Fruit fly (Drosophila melanogaster) whole organism, embryonic: ENCODE measurements around the gene boil.

Experiments
- Aef1 ChIP-seq: fragments of 200-800 bp; sonication (Bioruptor generic); IDR thresholded peaks from 3 replicates; pipeline ENCODE4 v1.3.6; 2022; ENCODE audit warnings: missing biosample characterization, missing genetic modification characterization
- Blimp-1 ChIP-seq: fragments of 200-800 bp; sonication (Bioruptor generic); optimal IDR thresholded peaks from 3 replicates; lab custom pipeline; 2018; ENCODE audit warnings: missing biosample characterization, missing genetic modification characterization, mild to moderate bottlenecking, moderate library complexity, missing genetic modification reagents
- CG1024 ChIP-seq: fragments of 200-800 bp; sonication (Bioruptor generic); IDR thresholded peaks from 2 replicates; pipeline ENCODE4 v1.3.6; 2022; ENCODE audit warnings: missing biosample characterization, missing genetic modification characterization
- CG10267 ChIP-seq: fragments of 200-800 bp; sonication (Bioruptor generic); optimal IDR thresholded peaks from 2 replicates; lab custom pipeline; 2018; ENCODE audit warnings: missing biosample characterization, mild to moderate bottlenecking, missing genetic modification characterization, moderate library complexity
- CG12391 ChIP-seq: fragments of 200-800 bp; sonication (Bioruptor generic); optimal IDR thresholded peaks from 3 replicates; lab custom pipeline; 2018; ENCODE audit warnings: missing biosample characterization, mild to moderate bottlenecking, missing genetic modification characterization, moderate library complexity
- CG13296 ChIP-seq: fragments of 200-800 bp; sonication (Bioruptor generic); optimal IDR thresholded peaks from 3 replicates; lab custom pipeline; 2018; ENCODE audit warnings: missing biosample characterization, mild to moderate bottlenecking, missing genetic modification characterization
- CG14965 ChIP-seq: fragments of 200-800 bp; sonication (Bioruptor generic); optimal IDR thresholded peaks from 2 replicates; lab custom pipeline; 2016; ENCODE audit warnings: missing biosample characterization, missing genetic modification characterization, borderline replicate concordance
- CG15696 ChIP-seq: fragments of 200-800 bp; sonication (Bioruptor generic); optimal IDR thresholded peaks from 2 replicates; lab custom pipeline; 2019; ENCODE audit warnings: missing biosample characterization, mild to moderate bottlenecking, missing genetic modification characterization, moderate library complexity
- CG16815 ChIP-seq: fragments of 200-800 bp; sonication (Bioruptor generic); optimal IDR thresholded peaks from 3 replicates; lab custom pipeline; 2017; ENCODE audit warnings: missing biosample characterization, mild to moderate bottlenecking, missing genetic modification characterization
- CG34376 ChIP-seq: fragments of 200-800 bp; sonication (Bioruptor generic); optimal IDR thresholded peaks from 2 replicates; lab custom pipeline; 2018; ENCODE audit warnings: missing biosample characterization, mild to moderate bottlenecking, missing genetic modification characterization
- CG3726 ChIP-seq: fragments of 200-800 bp; sonication (Bioruptor generic); IDR thresholded peaks from 3 replicates; pipeline ENCODE4, ENCODE4 v1.3.6; 2022; ENCODE audit warnings: missing biosample characterization, missing genetic modification characterization
- CG6689 ChIP-seq: fragments of 200-800 bp; sonication (Bioruptor generic); IDR thresholded peaks from 2 replicates; pipeline ENCODE4 v1.3.6; 2022; ENCODE audit warnings: missing biosample characterization, missing genetic modification characterization
- CG6791 ChIP-seq: fragments of 200-800 bp; sonication (Bioruptor generic); IDR thresholded peaks from 3 replicates; pipeline ENCODE4 v1.3.6; 2022; ENCODE audit warnings: missing biosample characterization, missing genetic modification characterization; ENCODE audit not compliant: partially characterized antibody
- CG7357 ChIP-seq: fragments of 200-800 bp; sonication (Bioruptor generic); IDR thresholded peaks from 3 replicates; pipeline ENCODE4 v1.3.6; 2022; ENCODE audit warnings: missing biosample characterization, missing genetic modification characterization
- CG7928 ChIP-seq: fragments of 200-800 bp; sonication (Bioruptor generic); optimal IDR thresholded peaks from 2 replicates; lab custom pipeline; 2017; ENCODE audit warnings: missing biosample characterization, mild to moderate bottlenecking, missing genetic modification characterization
- CG7963 ChIP-seq: fragments of 200-800 bp; sonication (Bioruptor generic); IDR thresholded peaks from 3 replicates; pipeline ENCODE4 v1.3.6; 2022; ENCODE audit warnings: missing biosample characterization, missing genetic modification characterization; ENCODE audit not compliant: partially characterized antibody
- CG9876 ChIP-seq: fragments of 200-800 bp; sonication (Bioruptor generic); optimal IDR thresholded peaks from 2 replicates; lab custom pipeline; 2016; ENCODE audit warnings: missing biosample characterization, missing genetic modification characterization
- Deaf1 ChIP-seq: fragments of 200-800 bp; optimal IDR thresholded peaks from 3 replicates; lab custom pipeline; 2019; ENCODE audit warnings: missing biosample characterization, mild to moderate bottlenecking, missing genetic modification characterization, moderate library complexity
- Doc2 ChIP-seq: fragments of 200-800 bp; sonication (Bioruptor generic); IDR thresholded peaks from 2 replicates; pipeline ENCODE4 v1.3.6; 2022; ENCODE audit warnings: missing biosample characterization, missing genetic modification characterization
- Ets97D ChIP-seq: fragments of 200-800 bp; sonication (Bioruptor generic); optimal IDR thresholded peaks from 3 replicates; lab custom pipeline; 2016; ENCODE audit warnings: missing biosample characterization, missing genetic modification characterization
- Hr51 ChIP-seq, 2 experiments: fragments of 200-800 bp; sonication (Bioruptor generic); optimal IDR thresholded peaks; 2 replicates in 1 of 2; 3 replicates in 1 of 2; lab custom pipeline; 2016 to 2018; ENCODE audit warnings: missing biosample characterization in 2 of 2, missing genetic modification characterization in 2 of 2, mild to moderate bottlenecking in 1 of 2, moderate library complexity in 1 of 2
- MTF-1 ChIP-seq: fragments of 200-800 bp; sonication (Bioruptor generic); optimal IDR thresholded peaks from 2 replicates; lab custom pipeline; 2018; ENCODE audit warnings: missing biosample characterization, mild to moderate bottlenecking, missing genetic modification characterization, borderline replicate concordance
- NC2α ChIP-seq: fragments of 200-800 bp; sonication (Bioruptor generic); optimal IDR thresholded peaks from 2 replicates; lab custom pipeline; 2016; ENCODE audit warnings: missing biosample characterization, missing genetic modification characterization
- NC2β ChIP-seq: fragments of 200-800 bp; sonication (Bioruptor generic); optimal IDR thresholded peaks from 2 replicates; lab custom pipeline; 2016; ENCODE audit warnings: missing biosample characterization, missing genetic modification characterization
- Neu2 ChIP-seq: fragments of 200-800 bp; sonication (Bioruptor generic); optimal IDR thresholded peaks from 3 replicates; lab custom pipeline; 2016; ENCODE audit warnings: missing biosample characterization, missing genetic modification characterization, borderline replicate concordance
- NfI ChIP-seq: fragments of 200-800 bp; sonication (Bioruptor generic); optimal IDR thresholded peaks from 3 replicates; lab custom pipeline; 2018; ENCODE audit warnings: missing biosample characterization, mild to moderate bottlenecking, missing genetic modification characterization, moderate library complexity
- Spps ChIP-seq: fragments of 200-800 bp; sonication (Bioruptor generic); optimal IDR thresholded peaks from 2 replicates; lab custom pipeline; 2018; ENCODE audit warnings: missing biosample characterization, mild to moderate bottlenecking, missing genetic modification characterization
- Xrp1 ChIP-seq: fragments of 200-800 bp; sonication (Bioruptor generic); IDR thresholded peaks from 2 replicates; pipeline ENCODE4 v1.3.6; 2022; ENCODE audit warnings: missing biosample characterization, missing genetic modification characterization
- abd-A ChIP-seq: fragments of 200-800 bp; sonication (Bioruptor generic); optimal IDR thresholded peaks from 3 replicates; lab custom pipeline; 2019; ENCODE audit warnings: missing biosample characterization, mild to moderate bottlenecking, missing genetic modification characterization, moderate library complexity
- btn ChIP-seq: fragments of 200-800 bp; sonication (Bioruptor generic); optimal IDR thresholded peaks from 2 replicates; lab custom pipeline; 2016; ENCODE audit warnings: missing biosample characterization, missing genetic modification characterization
- cad ChIP-seq: fragments of >200 bp; optimal IDR thresholded peaks from 2 replicates; lab custom pipeline; 2017; ENCODE audit warnings: missing biosample characterization, missing genetic modification characterization
- cwo ChIP-seq: fragments of 200-800 bp; sonication (Bioruptor generic); optimal IDR thresholded peaks from 3 replicates; lab custom pipeline; 2017; ENCODE audit warnings: missing biosample characterization, missing genetic modification characterization, mild to moderate bottlenecking, moderate library complexity, missing genetic modification reagents
- dan ChIP-seq: fragments of 200-800 bp; sonication (Bioruptor generic); IDR thresholded peaks from 2 replicates; pipeline ENCODE4 v1.3.6; 2022; ENCODE audit warnings: missing biosample characterization, missing genetic modification characterization
- dysf ChIP-seq: fragments of 200-800 bp; sonication (Bioruptor generic); IDR thresholded peaks from 3 replicates; pipeline ENCODE4 v1.3.6; 2022; ENCODE audit warnings: missing biosample characterization, missing genetic modification characterization
- emc ChIP-seq: fragments of 200-800 bp; sonication (Bioruptor generic); optimal IDR thresholded peaks from 2 replicates; lab custom pipeline; 2016; ENCODE audit warnings: missing biosample characterization, missing genetic modification characterization
- fd3F ChIP-seq: fragments of 200-800 bp; sonication (Bioruptor generic); optimal IDR thresholded peaks from 2 replicates; lab custom pipeline; 2018; ENCODE audit warnings: missing biosample characterization, mild to moderate bottlenecking, missing genetic modification characterization, moderate library complexity
- gcm ChIP-seq: fragments of 200-800 bp; sonication (Bioruptor generic); optimal IDR thresholded peaks from 2 replicates; lab custom pipeline; 2019; ENCODE audit warnings: missing biosample characterization, mild to moderate bottlenecking, missing genetic modification characterization, moderate library complexity
- gem ChIP-seq: fragments of 200-800 bp; sonication (Bioruptor generic); optimal IDR thresholded peaks from 2 replicates; lab custom pipeline; 2019; ENCODE audit warnings: missing biosample characterization, mild to moderate bottlenecking, missing genetic modification characterization, moderate library complexity
- nerfin-2 ChIP-seq: fragments of 200-800 bp; sonication (Bioruptor generic); IDR thresholded peaks from 2 replicates; pipeline ENCODE4 v1.3.6; 2022; ENCODE audit warnings: missing biosample characterization, missing genetic modification characterization; ENCODE audit not compliant: partially characterized antibody
- pita ChIP-seq: fragments of 200-800 bp; sonication (Bioruptor generic); optimal IDR thresholded peaks from 2 replicates; lab custom pipeline; 2017; ENCODE audit warnings: missing biosample characterization, mild to moderate bottlenecking, missing genetic modification characterization
- ranshi ChIP-seq: fragments of 200-800 bp; sonication (Bioruptor generic); IDR thresholded peaks from 2 replicates; pipeline ENCODE4 v1.3.6; 2022; ENCODE audit warnings: missing biosample characterization, missing genetic modification characterization
- repo ChIP-seq: fragments of 200-800 bp; sonication (Bioruptor generic); optimal IDR thresholded peaks from 2 replicates; lab custom pipeline; 2016; ENCODE audit warnings: missing biosample characterization, missing genetic modification characterization
- sna ChIP-seq: fragments of 200-800 bp; sonication (Bioruptor generic); IDR thresholded peaks from 2 replicates; pipeline ENCODE4 v1.3.6; 2022; ENCODE audit warnings: missing biosample characterization, missing genetic modification characterization; ENCODE audit not compliant: partially characterized antibody
- ssp ChIP-seq: fragments of 200-800 bp; sonication (Bioruptor generic); IDR thresholded peaks from 2 replicates; pipeline ENCODE4 v1.3.6; 2022; ENCODE audit warnings: missing biosample characterization, missing genetic modification characterization
- stwl ChIP-seq: fragments of 200-800 bp; sonication (Bioruptor generic); optimal IDR thresholded peaks from 3 replicates; lab custom pipeline; 2018; ENCODE audit warnings: missing biosample characterization, mild to moderate bottlenecking, missing genetic modification characterization, moderate library complexity
- tgo ChIP-seq: fragments of 200-800 bp; sonication (Bioruptor generic); IDR thresholded peaks from 3 replicates; pipeline ENCODE4 v1.3.6; 2022; ENCODE audit warnings: missing biosample characterization, missing genetic modification characterization
- unpg ChIP-seq: fragments of 200-800 bp; sonication (Bioruptor generic); optimal IDR thresholded peaks from 3 replicates; lab custom pipeline; 2018; ENCODE audit warnings: missing biosample characterization, mild to moderate bottlenecking, missing genetic modification characterization, moderate library complexity
- wdn ChIP-seq: fragments of 200-800 bp; sonication (Bioruptor generic); IDR thresholded peaks from 2 replicates; pipeline ENCODE4 v1.3.6; 2022; ENCODE audit warnings: missing biosample characterization, missing genetic modification characterization

Gene boil

DNA sequence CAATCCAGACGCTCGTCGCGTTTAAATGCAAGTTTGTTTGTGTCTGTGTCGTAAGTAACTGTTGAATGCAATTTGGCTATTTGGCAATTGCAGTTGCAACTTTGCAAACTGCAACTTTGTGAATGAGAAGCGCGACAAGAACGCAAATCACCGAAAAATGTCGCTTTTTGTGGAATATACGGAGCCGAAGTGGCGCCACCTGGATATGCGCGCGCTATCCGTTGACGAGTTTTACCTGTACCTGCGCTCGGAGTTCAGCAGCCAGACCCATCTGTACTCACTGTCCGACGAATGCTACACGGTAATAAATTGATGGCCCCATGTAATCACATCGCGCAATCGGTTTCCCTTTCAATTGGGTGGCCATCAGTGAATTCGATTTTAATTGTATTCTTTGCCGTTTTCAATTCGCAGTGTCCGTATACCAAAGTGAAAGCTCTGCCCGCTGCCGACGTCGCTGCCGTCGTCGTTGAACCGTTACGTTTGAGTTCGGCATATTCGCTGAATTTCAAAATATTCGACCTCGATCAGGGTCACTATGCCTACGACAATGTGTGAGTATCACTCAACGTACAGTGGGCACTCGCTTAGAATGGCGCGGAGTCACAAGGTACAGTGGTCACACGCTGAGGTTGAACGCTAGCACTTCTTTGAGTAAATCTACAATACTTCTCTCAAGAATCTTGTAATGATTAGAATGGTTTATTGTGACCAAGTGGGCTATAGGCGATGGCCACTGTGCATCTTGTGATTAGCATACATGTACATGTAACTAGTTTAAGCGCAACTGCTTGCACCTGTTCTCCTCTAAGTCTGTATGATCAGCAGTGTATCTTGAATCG lies 43.8 kb downstream of the boil start (continued):
- TF ChIP-seq ssp (GFP tag; lab: Robert Waterston, UW) (peak; percentile 81), CG7928 (GFP tag; lab: Kevin White, UChicago) (peak; percentile 12), CG1024 (GFP tag; lab: Robert Waterston, UW) (peak; percentile 69; the same call in 1 of the 2 replicates), Ets97D (GFP tag; lab: Kevin White, UChicago) (peak; percentile 34), Neu2 (GFP tag; lab: Kevin White, UChicago) (no peak), stwl (tag; lab: Kevin White, UChicago) (no peak), Doc2 (GFP tag; lab: Robert Waterston, UW) (peak; percentile 69), CG12391 (tag; lab: Kevin White, UChicago) (peak; percentile 71), cwo (GFP tag; lab: Kevin White, UChicago) (peak; percentile 65), Blimp-1 (peak; percentile 76), dysf (GFP tag; lab: Robert Waterston, UW) (peak; percentile 95), NfI (GFP tag; lab: Kevin White, UChicago) (peak; percentile 84), Spps (tag; lab: Kevin White, UChicago) (no peak), Hr51 (GFP tag; optimal IDR thresholded peaks at IDR 0.05; lab: Kevin White, UChicago) (peak; percentile 73 to 79), NC2α (GFP tag; lab: Kevin White, UChicago) (peak; percentile 25), cad (GFP tag; lab: Kevin White, UChicago) (no peak), Aef1 (GFP tag; lab: Robert Waterston, UW) (peak; percentile 90), CG14965 (GFP tag; lab: Kevin White, UChicago) (no peak), btn (GFP tag; lab: Kevin White, UChicago) (peak; percentile 55), CG6689 (GFP tag; lab: Robert Waterston, UW) (peak; percentile 84), nerfin-2 (GFP tag; lab: Robert Waterston, UW) (no peak), tgo (GFP tag; lab: Robert Waterston, UW) (peak; percentile 87), CG13296 (GFP tag; lab: Kevin White, UChicago) (peak; percentile 79), CG3726 (peak; percentile 79; the same call in 2 of the 3 replicates), repo (peak; percentile 67), gcm (GFP tag; lab: Kevin White, UChicago) (peak; percentile 33), CG7963 (GFP tag; lab: Robert Waterston, UW) (no peak), fd3F (peak; percentile 83), unpg (GFP tag; lab: Kevin White, UChicago) (peak; percentile 87), dan (GFP tag; lab: Robert Waterston, UW) (peak; percentile 48), CG15696 (tag; lab: Kevin White, UChicago) (peak; percentile 7), pita (GFP tag; lab: Kevin White, UChicago) (no peak), gem (peak; percentile 86), Deaf1 (peak; percentile 25), wdn (GFP tag; lab: Robert Waterston, UW) (peak; percentile 81), abd-A (no peak), sna (no peak), CG9876 (GFP tag; lab: Kevin White, UChicago) (peak; percentile 80), emc (peak; percentile 71), CG10267 (tag; lab: Kevin White, UChicago) (peak; percentile 17), ranshi (peak; percentile 91), CG16815 (GFP tag; lab: Kevin White, UChicago) (peak; percentile 69), CG7357 (GFP tag; lab: Robert Waterston, UW) (peak; percentile 74), CG6791 (GFP tag; lab: Robert Waterston, UW) (no peak), NC2β (peak; percentile 53), CG34376 (GFP tag; lab: Kevin White, UChicago) (peak; percentile 1), Xrp1 (GFP tag; lab: Robert Waterston, UW) (peak; percentile 83), MTF-1 (GFP tag; lab: Kevin White, UChicago) (peak; percentile 56)
